Fruit fly (Drosophila melanogaster): ENCODE measurements around the gene rols.
A peak's percentile ranks its signal among the peaks of the same experiment; 100 is the strongest.

- TF ChIP-seq CG11902 (GFP tag; optimal IDR thresholded peaks at IDR 0.05) (peak; percentile 72), ss (GFP tag; optimal IDR thresholded peaks at IDR 0.05) (peak; percentile 68 to 81), acj6 (GFP tag; optimal IDR thresholded peaks at IDR 0.05) (peak; percentile 82), CG11294 (GFP tag; IDR thresholded peaks at IDR 0.05) (peak; percentile 71), CG6854 (GFP tag; optimal IDR thresholded peaks at IDR 0.05) (peak; percentile 56), OdsH (GFP tag; optimal IDR thresholded peaks at IDR 0.05) (peak; percentile 81), CG10669 (GFP tag; optimal IDR thresholded peaks at IDR 0.05) (peak; percentile 88), CG8632 (GFP tag; optimal IDR thresholded peaks at IDR 0.05) (peak; percentile 73), pdm3 (GFP tag; optimal IDR thresholded peaks at IDR 0.05) (peak; percentile 82), Lpt (GFP tag; optimal IDR thresholded peaks at IDR 0.05) (peak; percentile 71), Blimp-1 (GFP tag; optimal IDR thresholded peaks at IDR 0.05) (peak; percentile 52), Eip93F (GFP tag; optimal IDR thresholded peaks at IDR 0.05) (peak; percentile 55)
Measured at dm6 chr3L:12114188-12114587, 49.5 kb upstream of the rols start.

All from whole organism, prepupa.